Worm (Caenorhabditis elegans): Measurements from ENCODE around the gene F31E3.2.

Gene F31E3.2

DNA sequence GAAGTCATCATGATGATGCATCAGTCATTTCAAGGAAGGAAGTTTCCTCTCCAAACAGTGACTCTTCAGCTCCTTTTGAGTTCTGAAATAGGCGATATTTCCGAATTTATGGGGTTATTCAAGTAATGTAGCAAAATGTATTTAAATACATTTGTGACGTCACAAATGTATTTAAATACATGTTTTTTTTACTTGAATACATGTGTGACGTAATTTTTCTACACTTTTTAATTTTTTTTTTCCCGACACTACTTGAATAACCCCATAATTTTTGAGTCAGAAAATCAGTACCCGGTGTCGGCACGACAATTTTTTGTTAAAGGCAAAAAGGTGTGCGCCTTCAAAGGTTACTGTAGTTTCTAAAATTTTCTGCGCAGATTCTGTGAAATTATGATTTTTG lies 1.2 kb downstream of the F31E3.2 start:
- TF ChIP-seq efl-3 (GFP tag; optimal IDR thresholded peaks at IDR 0.05), result no peak
- no peak for TF ChIP-seq nhr-237 (tag; optimal IDR thresholded peaks at IDR 0.05)
- TF ChIP-seq mab-9 (GFP tag; IDR thresholded peaks at IDR 0.05), result no peak
- TF ChIP-seq Y116A8C.19 (tag; optimal IDR thresholded peaks at IDR 0.05; ENCODE audit: borderline replicate concordance), result no peak
- TF ChIP-seq alr-1 (tag; optimal IDR thresholded peaks at IDR 0.05; ENCODE audit: borderline replicate concordance), result no peak
- no peak for TF ChIP-seq hpl-2 (GFP tag; optimal IDR thresholded peaks at IDR 0.05)
- TF ChIP-seq unc-98 (GFP tag; IDR thresholded peaks at IDR 0.05), result no peak
- TF ChIP-seq egl-27 (tag; optimal IDR thresholded peaks at IDR 0.05), result no peak
- TF ChIP-seq mdl-1 (tag; optimal IDR thresholded peaks at IDR 0.05), result no peak
- TF ChIP-seq nhr-84 (tag; optimal IDR thresholded peaks at IDR 0.05), result no peak
- no peak for TF ChIP-seq unc-62 (GFP tag; optimal IDR thresholded peaks at IDR 0.05)
- TF ChIP-seq fkh-10 (GFP tag; optimal IDR thresholded peaks at IDR 0.05), result no peak
- TF ChIP-seq grh-1 (GFP tag; IDR thresholded peaks at IDR 0.05), result no peak
- no peak for TF ChIP-seq lin-14 (GFP tag; optimal IDR thresholded peaks at IDR 0.05)
- no peak for TF ChIP-seq rnt-1 (tag; optimal IDR thresholded peaks at IDR 0.05)
- TF ChIP-seq aly-2 (tag; optimal IDR thresholded peaks at IDR 0.05), result no peak
- no peak for TF ChIP-seq fos-1 (tag; optimal IDR thresholded peaks at IDR 0.05)

DNA sequence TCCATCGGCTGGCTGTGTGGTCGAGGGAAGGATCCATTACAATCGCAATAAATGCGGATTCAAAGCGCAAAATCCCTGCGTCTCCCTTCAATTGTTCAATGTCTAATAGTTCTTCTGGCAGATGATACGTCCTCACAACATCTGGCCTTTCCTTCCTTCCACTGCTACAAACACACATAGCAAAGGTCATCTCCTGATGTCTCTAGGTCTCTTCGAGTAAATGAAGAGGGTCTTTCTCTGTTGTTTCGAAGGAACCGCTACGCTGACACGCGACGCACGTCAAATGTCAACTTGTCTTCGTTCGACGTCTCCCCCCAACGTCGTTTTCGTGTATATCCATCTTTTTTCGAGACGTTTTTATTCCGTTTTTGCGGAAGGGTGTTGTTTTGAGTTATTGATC lies 5.1 kb downstream of the F31E3.2 start:
- TF ChIP-seq vab-15 (tag; optimal IDR thresholded peaks at IDR 0.05) (no peak), Y116A8C.19 (tag; optimal IDR thresholded peaks at IDR 0.05; ENCODE audit: borderline replicate concordance) (no peak), alr-1 (tag; optimal IDR thresholded peaks at IDR 0.05; ENCODE audit: borderline replicate concordance) (no peak), nhr-84 (tag; optimal IDR thresholded peaks at IDR 0.05) (no peak), lin-14 (GFP tag; optimal IDR thresholded peaks at IDR 0.05) (peak; percentile 91), nhr-11 (tag; optimal IDR thresholded peaks at IDR 0.05) (no peak), C34B4.2 (tag; optimal IDR thresholded peaks at IDR 0.05) (no peak), unc-86 (tag; optimal IDR thresholded peaks at IDR 0.05) (peak; percentile 24), tbx-2 (tag; optimal IDR thresholded peaks at IDR 0.05) (peak; percentile 79), mdl-1 (tag; optimal IDR thresholded peaks at IDR 0.05) (peak in 1 of 2 experiments; percentile 35), elt-3 (tag; optimal IDR thresholded peaks at IDR 0.05) (peak in 2 of 6 experiments; percentile 17 to 65), lin-35 (GFP tag; optimal IDR thresholded peaks at IDR 0.05) (peak; percentile 43 to 72), sox-4 (tag; optimal IDR thresholded peaks at IDR 0.05) (no peak), zip-4 (GFP tag; optimal IDR thresholded peaks at IDR 0.05) (no peak), pax-3 (tag; optimal IDR thresholded peaks at IDR 0.05) (no peak), nhr-19 (GFP tag; conservative IDR thresholded peaks at IDR 0.05) (peak; percentile 62), efl-3 (GFP tag; optimal IDR thresholded peaks at IDR 0.05) (no peak), nhr-90 (tag; optimal IDR thresholded peaks at IDR 0.05; ENCODE audit: poor library complexity) (peak; percentile 43), mef-2 (tag; optimal IDR thresholded peaks at IDR 0.05) (no peak), lin-15B (tag; optimal IDR thresholded peaks at IDR 0.05) (no peak), ztf-4 (tag; optimal IDR thresholded peaks at IDR 0.05) (peak; percentile 47), lir-3 (tag; optimal IDR thresholded peaks at IDR 0.05; ENCODE audit: poor library complexity) (no peak), ets-5 (GFP tag; IDR thresholded peaks at IDR 0.05) (no peak), dpl-1 (GFP tag; optimal IDR thresholded peaks at IDR 0.05) (peak; percentile 55 to 58 (median 55)), xbp-1 (tag; optimal IDR thresholded peaks at IDR 0.05) (peak; percentile 20), C16A3.4 (tag; optimal IDR thresholded peaks at IDR 0.05) (peak; percentile 78), fkh-10 (GFP tag; optimal IDR thresholded peaks at IDR 0.05) (no peak), ces-1 (GFP tag; optimal IDR thresholded peaks at IDR 0.05) (no peak), unc-62 (GFP tag; optimal IDR thresholded peaks at IDR 0.05) (peak; percentile 80), isw-1 (GFP tag; IDR thresholded peaks at IDR 0.05) (no peak), mep-1 (tag; optimal IDR thresholded peaks at IDR 0.05) (peak; percentile 88), tlp-1 (tag; optimal IDR thresholded peaks at IDR 0.05) (no peak), egl-13 (tag; optimal IDR thresholded peaks at IDR 0.05) (no peak), egl-27 (tag; optimal IDR thresholded peaks at IDR 0.05) (peak in 1 of 2 experiments; percentile 0), aha-1 (tag; optimal IDR thresholded peaks at IDR 0.05) (no peak), unc-98 (GFP tag; IDR thresholded peaks at IDR 0.05) (no peak), hlh-4 (tag; optimal IDR thresholded peaks at IDR 0.05) (no peak), sptf-1 (tag; optimal IDR thresholded peaks at IDR 0.05) (no peak), unc-130 (tag; optimal IDR thresholded peaks at IDR 0.05) (peak; percentile 75), fkh-8 (tag; optimal IDR thresholded peaks at IDR 0.05) (no peak), hpl-2 (GFP tag; optimal IDR thresholded peaks at IDR 0.05) (no peak), dsc-1 (tag; optimal IDR thresholded peaks at IDR 0.05) (peak; percentile 78), nhr-12 (tag; optimal IDR thresholded peaks at IDR 0.05) (no peak), pqm-1 (tag; optimal IDR thresholded peaks at IDR 0.05) (no peak)

Measured in whole organism, L1 larva.